Fruit fly (Drosophila melanogaster) whole organism, embryonic: ENCODE measurements around the gene CG6231.

Experiments
- CG1233 ChIP-seq: fragments of 200-800 bp; sonication (Bioruptor generic); optimal IDR thresholded peaks from 4 replicates; lab custom pipeline; 2018; ENCODE audit warnings: missing biosample characterization, mild to moderate bottlenecking, missing genetic modification characterization
- ash1 ChIP-seq: fragments of 200-800 bp; sonication (Bioruptor generic); optimal IDR thresholded peaks from 2 replicates; lab custom pipeline; 2018; ENCODE audit warnings: missing biosample characterization, mild to moderate bottlenecking, missing genetic modification characterization
- trh ChIP-seq: fragments of 200-800 bp; sonication (Bioruptor generic); optimal IDR thresholded peaks from 2 replicates; lab custom pipeline; 2016; ENCODE audit warnings: missing biosample characterization, missing genetic modification characterization
- zen ChIP-seq: fragments of 200-800 bp; sonication (Bioruptor generic); optimal IDR thresholded peaks from 3 replicates; lab custom pipeline; 2018; ENCODE audit warnings: missing biosample characterization, mild to moderate bottlenecking, missing genetic modification characterization, moderate library complexity

dm6 chr3R:19606954-19607353, 25.6 kb downstream of the CG6231 start, which contains the start of gene CG17751:
- TF ChIP-seq ash1 (no peak), zen (tag; lab: Kevin White, UChicago) (no peak), trh (GFP tag; lab: Kevin White, UChicago) (no peak), CG1233 (GFP tag; lab: Kevin White, UChicago) (no peak)
